Fruit fly (Drosophila melanogaster) Kc167 (cell line): ENCODE results near the gene Ziz.

Source experiments
- Myc ChIP-seq: fragments of >200 bp; optimal IDR thresholded peaks from 2 replicates; lab custom pipeline; 2017; ENCODE audit warnings: missing external identifiers
- Sin3A ChIP-seq: fragments of >200 bp; optimal IDR thresholded peaks from 2 replicates; lab custom pipeline; 2018; ENCODE audit warnings: missing external identifiers
- h ChIP-seq: fragments of >200 bp; optimal IDR thresholded peaks from 3 replicates; lab custom pipeline; 2018; ENCODE audit warnings: missing external identifiers
- insv ChIP-seq: fragments of >200 bp; optimal IDR thresholded peaks from 3 replicates; lab custom pipeline; 2018; ENCODE audit warnings: missing external identifiers
- psq ChIP-seq: fragments of >200 bp; optimal IDR thresholded peaks from 2 replicates; lab custom pipeline; 2017; ENCODE audit warnings: missing external identifiers
- ttk ChIP-seq: sonication (Bioruptor generic); optimal IDR thresholded peaks from 2 replicates; lab custom pipeline; 2017; ENCODE audit warnings: missing external identifiers

Gene Ziz

DNA sequence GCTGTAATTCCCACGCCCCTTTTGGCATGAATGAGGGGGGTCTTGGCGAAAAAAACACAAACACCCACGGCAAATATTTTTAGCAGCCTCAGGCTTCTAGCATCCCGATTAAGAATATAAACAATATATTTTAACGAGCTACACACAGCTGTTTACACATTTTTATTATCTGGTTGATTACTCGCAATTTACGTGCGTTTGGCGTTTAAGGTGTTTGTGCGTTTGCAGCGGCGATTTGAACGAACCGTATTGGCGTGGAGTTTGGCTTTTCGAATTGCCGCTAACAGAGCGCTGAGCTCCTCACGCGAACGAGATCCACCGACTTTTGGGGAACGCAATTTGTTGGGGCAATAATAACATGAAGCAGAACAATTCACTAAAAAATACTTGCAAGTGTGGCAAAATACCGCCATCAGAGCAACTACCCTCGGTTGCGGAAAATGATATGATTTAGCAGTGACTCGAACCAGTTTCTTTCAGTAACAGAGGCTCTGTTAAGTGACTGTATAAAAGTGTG, at the start of gene Ziz:
Gene Ziz, minus strand, starts transcription at position 321 of the 517 bp plus-strand sequence.
- TF ChIP-seq h (lab: Kevin White, UChicago) (no peak), ttk (lab: Kevin White, UChicago) (no peak), Myc (lab: Kevin White, UChicago) (no peak), psq (lab: Kevin White, UChicago) (no peak)

DNA sequence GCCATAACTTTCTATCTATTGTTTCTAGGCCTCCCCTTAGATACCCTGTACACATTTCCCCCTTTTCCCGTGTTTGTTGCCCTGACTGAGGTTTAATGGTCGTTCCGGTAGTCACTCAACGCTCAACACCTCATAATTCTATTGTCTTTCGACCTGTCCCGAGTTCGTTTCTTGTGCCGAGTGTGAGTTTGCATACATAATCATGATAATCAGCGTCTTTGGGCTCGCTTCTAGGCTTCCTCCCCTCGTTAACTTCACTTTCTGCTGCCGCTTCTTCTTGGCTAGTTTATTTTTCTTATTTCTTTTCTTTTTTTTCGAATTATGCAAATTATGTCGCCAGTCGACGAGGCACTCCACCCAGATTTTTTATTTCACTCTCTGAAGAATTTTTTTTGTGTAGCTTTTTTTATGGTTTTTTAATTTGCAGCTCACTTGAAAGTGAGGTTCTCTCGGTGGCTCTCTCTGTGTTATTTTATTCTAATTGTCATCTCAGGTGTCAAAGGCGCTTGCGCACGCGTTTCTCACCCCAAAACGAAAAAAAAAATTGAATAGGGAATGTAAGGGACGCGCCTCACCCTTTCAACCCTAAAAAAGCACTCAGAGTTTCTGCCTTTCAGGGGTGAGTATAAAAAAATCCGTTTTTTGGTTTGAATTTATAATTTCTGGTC, 49.6 kb upstream of the Ziz start:
- TF ChIP-seq ttk (lab: Kevin White, UChicago) (no peak), psq (lab: Kevin White, UChicago) (no peak), insv (lab: Kevin White, UChicago) (no peak), Myc (lab: Kevin White, UChicago) (no peak), Sin3A (lab: Kevin White, UChicago) (no peak), h (lab: Kevin White, UChicago) (no peak)

DNA sequence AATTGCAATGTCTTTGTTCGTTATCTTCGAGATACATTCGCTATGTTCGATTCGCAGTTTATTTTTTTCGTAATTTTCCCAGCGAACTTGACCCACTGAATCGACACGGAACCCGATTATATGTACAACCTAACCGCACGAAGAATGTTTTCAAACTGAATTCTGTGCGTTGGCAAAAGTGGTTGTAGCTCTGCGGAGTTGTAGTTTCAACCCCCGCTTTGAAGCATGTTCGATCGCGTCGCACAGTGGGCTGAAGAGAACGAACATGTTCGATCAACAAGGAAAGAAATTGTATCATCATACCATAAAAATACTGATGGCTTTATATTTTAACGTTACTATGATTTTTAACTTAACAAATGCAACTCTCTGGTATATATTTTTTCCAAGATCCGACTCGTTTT, 48.2 kb upstream of the Ziz start:
- TF ChIP-seq Sin3A (lab: Kevin White, UChicago), result no peak
- TF ChIP-seq insv (lab: Kevin White, UChicago), result no peak
- no peak for TF ChIP-seq psq (lab: Kevin White, UChicago)
- no peak for TF ChIP-seq ttk (lab: Kevin White, UChicago)
- no peak for TF ChIP-seq h (lab: Kevin White, UChicago)
- TF ChIP-seq Myc (lab: Kevin White, UChicago), result no peak

DNA sequence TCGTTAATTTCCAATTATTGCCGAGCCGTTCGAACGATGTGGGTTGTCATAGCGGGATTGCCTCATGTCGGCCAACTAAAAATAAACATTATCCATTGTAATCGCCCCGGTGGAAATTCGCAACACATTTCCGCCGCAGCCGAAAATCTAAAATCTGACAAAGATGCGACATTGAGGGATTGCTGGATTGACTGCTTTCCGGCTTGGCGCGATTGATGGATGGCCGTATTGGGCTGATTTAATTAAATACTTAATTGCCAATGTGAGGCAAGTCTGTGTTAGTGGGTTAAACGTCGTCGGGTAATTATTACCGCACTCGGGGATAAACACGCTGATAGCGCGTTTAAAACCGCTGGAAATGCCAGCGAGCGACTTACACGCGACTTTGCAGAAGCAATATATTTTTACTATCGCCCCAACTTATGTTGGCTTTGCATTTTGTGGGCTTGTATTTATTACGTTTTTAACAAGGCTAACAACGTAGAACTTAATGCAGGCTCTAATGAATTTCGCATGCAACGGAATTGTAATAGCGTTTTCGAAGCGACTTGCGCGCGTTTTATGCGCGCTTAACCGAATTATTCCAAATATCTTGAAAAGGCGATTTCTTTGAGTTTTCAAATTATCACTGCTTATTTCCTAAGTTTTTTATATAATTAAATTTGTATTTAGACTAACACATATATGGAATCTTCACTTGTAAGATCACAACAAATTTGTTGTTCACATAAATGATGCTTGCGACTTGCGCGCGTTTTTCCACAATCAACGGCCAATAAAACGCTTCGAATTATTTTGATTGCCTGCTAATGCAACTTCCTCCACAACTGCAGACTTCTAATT, 46.1 kb upstream of the Ziz start:
- TF ChIP-seq h (lab: Kevin White, UChicago) (no peak), Myc (lab: Kevin White, UChicago) (no peak), Sin3A (lab: Kevin White, UChicago) (no peak), insv (lab: Kevin White, UChicago) (no peak), ttk (lab: Kevin White, UChicago) (no peak), psq (lab: Kevin White, UChicago) (no peak)

DNA sequence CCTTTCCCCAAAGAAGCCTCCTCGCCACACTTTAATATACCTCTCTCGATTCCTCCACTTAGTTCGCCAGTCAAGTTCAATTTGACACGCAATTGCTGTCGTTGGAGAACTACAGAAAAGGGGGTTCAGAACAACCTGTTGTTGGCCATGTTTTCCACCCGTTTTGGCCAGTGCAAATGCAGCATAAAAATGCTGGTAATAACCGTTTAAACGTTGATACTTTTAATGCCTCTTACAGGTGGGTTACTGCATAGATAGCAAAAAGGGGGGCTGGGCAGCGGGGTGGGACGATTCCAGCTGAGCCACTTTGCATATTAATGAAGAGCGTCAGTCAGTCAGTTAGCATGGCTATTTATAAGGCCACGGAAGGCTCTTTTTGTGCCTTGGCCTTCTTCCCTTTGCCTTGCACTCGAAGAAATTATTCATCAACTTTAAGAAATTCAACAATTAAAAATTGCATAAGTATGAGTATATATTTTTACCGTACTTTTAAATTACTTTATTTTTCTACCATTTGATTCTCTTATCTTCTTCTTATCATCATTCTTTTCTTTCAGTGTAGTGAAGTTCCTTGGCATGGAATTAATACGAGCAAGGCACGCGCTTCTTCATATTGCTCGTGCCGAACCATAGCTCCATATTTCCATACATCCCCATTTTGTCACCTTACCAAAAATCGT, 45.1 kb upstream of the Ziz start:
- TF ChIP-seq Sin3A (lab: Kevin White, UChicago) (no peak), psq (lab: Kevin White, UChicago) (no peak), ttk (lab: Kevin White, UChicago) (no peak), Myc (lab: Kevin White, UChicago) (no peak), insv (lab: Kevin White, UChicago) (no peak), h (lab: Kevin White, UChicago) (no peak)

DNA sequence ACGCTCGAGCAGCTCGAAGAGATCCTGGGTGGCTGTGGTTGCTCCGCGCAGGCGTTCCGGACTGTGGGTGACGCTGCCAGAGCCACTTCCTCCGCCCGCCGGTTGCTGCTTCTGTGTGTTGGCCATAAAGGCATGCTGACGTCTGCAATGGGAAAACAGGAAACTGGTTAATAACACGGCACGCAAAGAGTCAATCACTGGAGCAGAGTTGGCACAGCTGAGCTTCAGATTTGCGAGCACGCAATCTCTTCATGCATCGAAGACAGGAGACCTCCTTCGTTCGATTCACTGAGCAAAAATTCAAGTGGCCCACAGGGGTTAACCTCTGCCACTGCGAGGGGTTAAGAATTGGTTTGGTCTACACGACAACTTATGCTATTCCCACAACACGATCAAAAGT, 40.2 kb upstream of the Ziz start:
- TF ChIP-seq insv (lab: Kevin White, UChicago) (no peak), ttk (lab: Kevin White, UChicago) (no peak), h (lab: Kevin White, UChicago) (no peak), Myc (lab: Kevin White, UChicago) (no peak), Sin3A (lab: Kevin White, UChicago) (no peak), psq (lab: Kevin White, UChicago) (no peak)

DNA sequence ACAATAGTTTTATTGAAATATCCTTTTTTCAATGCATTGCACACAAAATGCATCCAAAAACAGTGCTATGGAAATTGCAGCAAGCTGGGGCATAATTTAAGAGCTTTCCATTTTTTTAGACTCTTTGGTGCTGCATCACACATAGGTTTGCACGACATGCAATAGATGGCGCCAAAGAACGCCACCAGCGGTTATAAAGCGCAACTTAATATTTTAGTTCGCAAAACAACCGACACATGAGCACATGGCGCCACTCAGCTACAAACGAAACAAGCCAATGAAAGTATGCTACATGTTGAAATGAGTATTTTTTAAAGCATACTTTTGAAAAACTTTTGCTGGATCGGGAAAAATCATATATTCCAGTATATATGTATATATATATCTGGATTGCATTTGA, 38.8 kb upstream of the Ziz start:
- TF ChIP-seq Sin3A (lab: Kevin White, UChicago), result no peak
- TF ChIP-seq ttk (lab: Kevin White, UChicago), result no peak
- no peak for TF ChIP-seq h (lab: Kevin White, UChicago)
- no peak for TF ChIP-seq insv (lab: Kevin White, UChicago)
- TF ChIP-seq Myc (lab: Kevin White, UChicago), result no peak
- no peak for TF ChIP-seq psq (lab: Kevin White, UChicago)

DNA sequence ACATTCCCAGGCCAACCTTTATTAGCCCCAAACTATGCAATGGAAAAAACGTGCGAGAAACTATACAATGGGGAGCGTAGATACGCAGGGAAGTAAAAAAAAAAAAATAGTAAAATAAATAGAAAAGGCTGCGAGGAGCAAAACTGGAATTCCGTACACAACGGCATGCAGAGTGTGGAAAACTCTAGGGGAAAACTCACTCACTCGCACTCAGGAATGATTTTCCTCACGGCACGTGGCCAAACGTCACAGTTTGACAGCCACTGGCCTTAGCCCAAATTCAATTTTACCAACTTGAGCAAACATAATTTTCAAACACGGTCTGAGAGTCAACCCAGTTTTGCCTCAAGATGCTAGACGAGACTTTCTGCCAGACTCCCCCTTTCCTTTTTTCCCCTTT, 37.9 kb upstream of the Ziz start:
- no peak for TF ChIP-seq ttk (lab: Kevin White, UChicago)
- no peak for TF ChIP-seq psq (lab: Kevin White, UChicago)
- TF ChIP-seq insv (lab: Kevin White, UChicago), result no peak
- TF ChIP-seq h (lab: Kevin White, UChicago), result no peak
- no peak for TF ChIP-seq Myc (lab: Kevin White, UChicago)
- TF ChIP-seq Sin3A (lab: Kevin White, UChicago), result no peak

DNA sequence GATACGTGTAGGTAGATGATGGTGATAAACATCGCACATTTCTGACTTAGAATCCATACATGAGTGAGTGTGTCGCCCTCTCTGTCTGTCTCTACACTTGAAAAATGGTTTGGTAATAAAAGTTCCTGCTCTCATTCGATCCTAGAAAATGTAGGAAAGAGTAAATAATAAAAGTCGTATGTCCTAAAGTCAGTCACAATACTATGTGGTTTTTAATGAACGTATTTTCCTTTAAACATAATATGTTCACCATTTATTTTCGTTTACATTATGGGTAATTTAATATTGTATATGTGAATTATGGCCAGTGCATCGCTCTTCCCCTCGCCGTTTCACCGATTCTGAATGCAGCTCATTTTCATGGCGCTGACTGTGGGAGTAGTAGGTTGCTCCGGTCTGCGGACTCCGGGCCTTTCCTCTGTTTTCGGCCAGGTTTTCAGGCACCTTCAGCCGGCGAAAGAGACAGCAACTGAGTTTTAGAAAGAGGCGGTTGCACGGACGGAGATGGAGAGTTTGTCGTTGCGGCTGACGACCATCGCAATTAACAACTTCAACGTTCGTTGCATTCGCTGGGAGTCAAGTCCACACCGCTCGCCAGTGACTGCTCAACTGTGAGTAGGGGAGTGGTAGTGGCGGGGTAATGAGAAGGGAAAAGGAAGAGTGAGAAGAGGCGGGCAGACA, 36.7 kb upstream of the Ziz start:
- TF ChIP-seq Sin3A (lab: Kevin White, UChicago) (no peak), Myc (lab: Kevin White, UChicago) (no peak), ttk (lab: Kevin White, UChicago) (no peak), psq (lab: Kevin White, UChicago) (no peak), insv (lab: Kevin White, UChicago) (no peak), h (lab: Kevin White, UChicago) (no peak)

DNA sequence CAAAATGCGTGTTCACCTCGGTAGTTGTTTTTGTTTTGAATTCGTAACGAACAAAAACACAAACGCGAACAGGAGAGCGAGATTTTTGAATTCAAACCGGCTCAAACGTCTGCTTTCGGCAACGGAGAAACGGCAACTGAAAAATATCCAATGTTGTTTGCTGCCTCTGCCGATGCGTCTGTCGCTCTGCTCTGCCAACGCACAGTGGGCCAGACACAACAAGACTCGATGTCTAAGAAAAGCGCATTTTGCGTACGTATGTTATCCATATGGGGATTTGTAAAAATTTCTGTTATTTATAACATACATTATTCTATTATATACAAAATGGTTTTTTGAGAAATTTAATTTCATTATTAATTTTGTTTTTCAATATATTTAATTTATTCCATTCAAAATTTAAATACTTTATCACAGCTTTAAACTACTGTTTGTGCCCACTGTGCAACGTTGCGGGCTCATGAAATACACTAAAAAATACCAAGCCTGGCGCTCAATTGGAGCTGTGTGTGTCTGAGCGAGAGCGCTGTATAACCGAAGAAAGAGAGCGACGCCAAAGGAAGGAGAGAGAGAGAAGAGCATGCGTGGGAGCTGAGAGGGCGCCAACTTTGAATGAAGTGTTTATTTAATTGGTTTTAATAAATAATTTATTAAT, 34.5 kb upstream of the Ziz start:
- TF ChIP-seq psq (lab: Kevin White, UChicago) (no peak), Myc (lab: Kevin White, UChicago) (no peak), ttk (lab: Kevin White, UChicago) (no peak), h (lab: Kevin White, UChicago) (no peak), Sin3A (lab: Kevin White, UChicago) (no peak), insv (lab: Kevin White, UChicago) (no peak)
